Worm (Caenorhabditis elegans) whole organism, early embryonic: Measurements from ENCODE around the gene lsd-1.

Source experiments
- B0310.2 ChIP-seq: sonication (generic microtip); optimal IDR thresholded peaks from 2 replicates; lab custom pipeline; 2016; ENCODE audit warnings: mild to moderate bottlenecking, missing genetic modification characterization, missing compliant biosample characterization
- F13C5.2 ChIP-seq: sonication (generic microtip); optimal IDR thresholded peaks from 2 replicates; lab custom pipeline; 2017; ENCODE audit warnings: mild to moderate bottlenecking, missing genetic modification characterization, inconsistent platforms, missing compliant biosample characterization
- aly-1 ChIP-seq: sonication (generic microtip); optimal IDR thresholded peaks from 2 replicates; lab custom pipeline; 2016; ENCODE audit warnings: missing genetic modification characterization, missing compliant biosample characterization
- ama-1 ChIP-seq: fragments of 150-350 bp; optimal IDR thresholded peaks from 2 replicates; lab custom pipeline; 2014
- ceh-13 ChIP-seq: fragments of 200-800 bp; sonication (Bioruptor generic); optimal IDR thresholded peaks from 2 replicates; lab custom pipeline; 2018; ENCODE audit warnings: mild to moderate bottlenecking, missing genetic modification characterization, missing compliant biosample characterization
- ceh-36 ChIP-seq: sonication (generic microtip); optimal IDR thresholded peaks from 2 replicates; lab custom pipeline; 2016; ENCODE audit warnings: missing genetic modification characterization, inconsistent platforms, missing compliant biosample characterization
- ets-7 ChIP-seq: sonication (generic microtip); optimal IDR thresholded peaks from 2 replicates; lab custom pipeline; 2016; ENCODE audit warnings: missing genotype, missing genetic modification characterization, missing compliant biosample characterization
- flt-1 ChIP-seq: fragments of 200-800 bp; sonication (Bioruptor generic); IDR thresholded peaks from 2 replicates; pipeline ENCODE4 v1.3.6; 2022; ENCODE audit warnings: missing genetic modification characterization, missing compliant biosample characterization
- hmg-4 ChIP-seq: fragments of 200-800 bp; sonication (Bioruptor generic); optimal IDR thresholded peaks from 2 replicates; lab custom pipeline; 2018; ENCODE audit warnings: mild to moderate bottlenecking, missing genetic modification characterization, missing compliant biosample characterization
- hnd-1 ChIP-seq: sonication (generic microtip); optimal IDR thresholded peaks from 2 replicates; lab custom pipeline; 2016; ENCODE audit warnings: missing genetic modification characterization, missing compliant biosample characterization
- pes-1 ChIP-seq: fragments of 200-800 bp; sonication (Bioruptor generic); IDR thresholded peaks from 2 replicates; pipeline ENCODE4 v1.3.6; 2022; ENCODE audit warnings: missing genetic modification reagents, missing genetic modification characterization, missing compliant biosample characterization
- sea-1 ChIP-seq: fragments of 200-800 bp; sonication (Bioruptor generic); conservative IDR thresholded peaks from 2 replicates; pipeline ENCODE4 v1.3.6; 2022; ENCODE audit warnings: missing genetic modification characterization, missing compliant biosample characterization
- tbx-11 ChIP-seq: fragments of 200-800 bp; sonication (Bioruptor generic); IDR thresholded peaks from 2 replicates; pipeline ENCODE4 v1.3.6; 2022; ENCODE audit warnings: missing genetic modification characterization, missing compliant biosample characterization

- TF ChIP-seq ceh-36 (tag; lab: Kevin White, UChicago) = no peak
- TF ChIP-seq ama-1 (lab: Kevin White, UChicago) = no peak
- TF ChIP-seq ets-7 (tag; lab: Kevin White, UChicago) = no peak
- TF ChIP-seq flt-1 (GFP tag; lab: Robert Waterston, UW) = no peak
- TF ChIP-seq F13C5.2 = no peak
- TF ChIP-seq tbx-11 = no peak
- TF ChIP-seq hmg-4 (GFP tag; lab: Kevin White, UChicago) = no peak
- no peak for TF ChIP-seq hnd-1 (tag; lab: Kevin White, UChicago)
- TF ChIP-seq B0310.2 = no peak
- TF ChIP-seq aly-1 = no peak
- no peak for TF ChIP-seq pes-1
- no peak for TF ChIP-seq ceh-13
- TF ChIP-seq sea-1 (GFP tag; lab: Robert Waterston, UW) = no peak
These were observed 4.6 kb downstream of the lsd-1 start, which contains the start of gene T08D10.4 for ce11 chrX:11953229-11953628.
